Worm (Caenorhabditis elegans): ENCODE data around the gene cyc-2.2.

Gene cyc-2.2

DNA sequence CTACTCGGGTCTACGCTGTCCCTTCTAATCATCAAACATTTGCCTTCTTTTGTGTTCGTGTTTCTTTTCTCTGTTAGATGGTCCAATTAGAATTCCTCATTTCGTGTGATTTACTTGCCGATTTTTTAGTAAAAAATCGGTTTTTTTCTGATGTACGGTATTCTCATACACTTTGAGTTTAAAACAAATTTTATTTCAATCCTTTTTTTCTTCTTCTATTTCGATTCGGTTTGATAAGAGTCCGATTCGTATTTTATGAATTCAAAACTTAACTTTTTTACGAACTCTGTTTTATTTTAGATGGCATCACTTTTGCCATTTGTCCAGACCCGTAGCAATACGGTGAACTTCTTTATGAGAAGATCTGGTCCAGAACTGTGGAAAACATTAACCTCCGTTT is 48.8 kb downstream of the cyc-2.2 start, which contains the start of gene mrps-5:
Gene mrps-5 (plus strand): TSS at position 301 of the 400 bp plus-strand sequence.
- TF ChIP-seq ceh-6 (GFP tag; optimal IDR thresholded peaks at IDR 0.05) (no peak), pha-2 (tag; optimal IDR thresholded peaks at IDR 0.05) (no peak), ceh-14 (tag; optimal IDR thresholded peaks at IDR 0.05) (no peak), pat-9 (tag; optimal IDR thresholded peaks at IDR 0.05) (no peak), unc-42 (tag; optimal IDR thresholded peaks at IDR 0.05) (no peak), pax-1 (tag; optimal IDR thresholded peaks at IDR 0.05) (no peak), sdc-2 (tag; optimal IDR thresholded peaks at IDR 0.05) (no peak), pag-3 (tag; optimal IDR thresholded peaks at IDR 0.05; ENCODE audit: borderline replicate concordance) (no peak), hlh-8 (tag; optimal IDR thresholded peaks at IDR 0.05) (no peak), ceh-31 (tag; optimal IDR thresholded peaks at IDR 0.05) (no peak), nhr-232 (tag; optimal IDR thresholded peaks at IDR 0.05) (no peak), fax-1 (tag; optimal IDR thresholded peaks at IDR 0.05) (no peak), ets-4 (tag; optimal IDR thresholded peaks at IDR 0.05) (no peak), unc-3 (GFP tag; conservative IDR thresholded peaks at IDR 0.05) (no peak), unc-3 (tag; optimal IDR thresholded peaks at IDR 0.05) (no peak)
